Worm (Caenorhabditis elegans): ENCODE measurements around the gene cpg-19.

DNA sequence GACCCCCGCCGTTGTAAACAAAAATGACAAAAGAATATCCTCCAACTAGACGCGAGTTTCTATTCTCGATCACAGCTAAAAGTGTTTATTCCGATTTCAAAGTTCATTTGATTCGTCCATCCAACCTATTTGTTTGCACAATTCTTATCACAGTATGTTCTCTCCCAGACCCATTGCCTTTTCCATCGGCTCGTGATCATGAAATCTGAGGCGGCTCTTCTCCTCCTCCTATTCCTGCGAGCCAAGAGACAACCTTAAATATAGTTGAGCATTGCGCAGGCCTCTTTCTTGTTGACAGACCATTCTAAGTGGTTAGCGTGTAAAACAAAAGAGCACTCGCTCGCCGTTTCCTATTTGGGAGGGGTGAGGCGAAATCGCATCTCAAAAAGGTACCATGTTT, 24.6 kb upstream of the cpg-19 start:
- TF ChIP-seq med-1 (GFP tag; optimal IDR thresholded peaks at IDR 0.05; ENCODE audit: insufficient read depth) (no peak), cog-1 (tag; optimal IDR thresholded peaks at IDR 0.05) (no peak)

Measured in whole organism, midembryonic.